Worm (Caenorhabditis elegans): ENCODE results near the gene F55B11.4.

ce11 chrIV:14417128-14417527 is 13.6 kb downstream of the F55B11.4 start, which contains the start of gene F55B11.6:
- TF ChIP-seq dpl-1 (GFP tag; optimal IDR thresholded peaks at IDR 0.05) (no peak), aptf-2 (GFP tag; conservative IDR thresholded peaks at IDR 0.05) (no peak), cebp-2 (GFP tag; IDR thresholded peaks at IDR 0.05) (no peak), athp-1 (tag; optimal IDR thresholded peaks at IDR 0.05) (no peak), cebp-1 (GFP tag; IDR thresholded peaks at IDR 0.05) (no peak), cebp-1 (tag; optimal IDR thresholded peaks at IDR 0.05) (no peak), efl-1 (GFP tag; optimal IDR thresholded peaks at IDR 0.05) (no peak)

Data from whole organism, young adult.